Worm (Caenorhabditis elegans): ENCODE measurements around the gene col-148.

col-148 gene

DNA sequence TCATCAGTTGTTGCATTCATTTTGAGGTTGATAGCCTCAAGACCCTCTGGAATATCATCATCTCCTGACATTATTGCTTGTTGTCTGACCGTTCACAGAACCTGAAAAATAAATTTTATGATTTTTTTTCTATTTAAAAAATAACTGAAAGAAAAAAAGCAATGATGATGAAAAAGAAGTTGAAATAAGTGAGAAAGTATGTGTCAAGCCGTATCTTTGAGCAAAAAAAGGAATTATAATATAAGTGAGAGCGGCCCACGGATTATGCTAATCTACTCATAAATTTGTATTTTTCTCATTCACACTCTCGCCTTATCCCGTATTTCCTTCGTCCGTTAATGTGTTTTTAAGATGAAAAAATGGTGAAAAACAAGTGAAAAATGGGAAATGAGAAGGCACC is 28.7 kb downstream of the col-148 start, which contains the start of gene ric-4:
Gene ric-4 (minus strand): TSS at position 101 of the 400 bp plus-strand sequence.
- TF ChIP-seq ceh-36 (tag; optimal IDR thresholded peaks at IDR 0.05) (no peak), aly-1 (tag; optimal IDR thresholded peaks at IDR 0.05) (no peak), tbx-11 (GFP tag; IDR thresholded peaks at IDR 0.05) (no peak), pes-1 (GFP tag; IDR thresholded peaks at IDR 0.05) (no peak), ama-1 (optimal IDR thresholded peaks at IDR 0.05) (no peak), tra-4 (tag; optimal IDR thresholded peaks at IDR 0.05) (no peak), ets-7 (tag; optimal IDR thresholded peaks at IDR 0.05) (no peak), scrt-1 (GFP tag; IDR thresholded peaks at IDR 0.05) (no peak), hnd-1 (tag; optimal IDR thresholded peaks at IDR 0.05) (no peak), hmg-4 (GFP tag; optimal IDR thresholded peaks at IDR 0.05) (no peak), tbx-37 (GFP tag; conservative IDR thresholded peaks at IDR 0.05) (no peak), F13C5.2 (tag; optimal IDR thresholded peaks at IDR 0.05) (no peak)

DNA sequence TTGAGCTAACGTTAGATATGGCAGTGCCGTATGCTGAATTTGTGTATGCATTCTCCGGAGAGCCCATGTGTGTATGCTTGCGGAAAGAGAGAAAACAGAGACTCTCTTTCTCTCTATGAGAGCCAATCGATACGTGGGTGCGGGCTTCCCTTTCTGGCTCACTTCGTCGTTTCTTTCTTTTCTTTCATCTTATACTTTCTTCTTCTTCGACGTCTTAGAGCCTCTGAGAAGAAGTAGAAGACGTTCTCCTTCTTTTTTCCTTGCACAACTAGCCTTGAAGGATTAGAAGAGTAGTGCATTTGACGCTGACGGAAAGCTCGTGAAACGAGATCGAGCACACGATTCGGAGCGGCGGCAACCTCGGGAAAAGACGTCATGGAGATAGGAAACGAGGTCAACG is 32.3 kb downstream of the col-148 start:
- TF ChIP-seq flt-1 (GFP tag; IDR thresholded peaks at IDR 0.05) (no peak), B0310.2 (tag; optimal IDR thresholded peaks at IDR 0.05) (no peak)

DNA sequence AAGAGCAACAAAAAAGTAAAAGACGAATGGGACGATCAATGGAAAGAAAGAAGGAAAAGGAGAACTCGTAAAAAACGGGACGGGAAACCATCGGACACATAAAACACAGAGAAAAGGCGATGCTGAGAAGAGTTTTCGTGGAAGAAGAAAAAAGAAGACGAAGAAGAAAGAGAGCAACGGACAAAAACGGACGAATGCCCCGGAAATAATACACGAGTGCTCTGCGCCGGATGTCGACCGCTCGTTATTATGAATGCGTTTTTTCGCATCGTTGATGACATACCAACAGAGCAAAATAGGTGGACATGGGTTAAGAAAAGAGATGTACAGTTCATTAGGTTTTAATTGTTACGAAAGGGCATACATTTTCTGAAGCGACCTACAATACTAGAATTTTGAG is 34.1 kb downstream of the col-148 start, which contains the start of gene Y22F5A.11:
Gene Y22F5A.11 (minus strand): TSS at position 28 of the 400 bp plus-strand sequence.
- no peak for TF ChIP-seq flt-1 (GFP tag; IDR thresholded peaks at IDR 0.05)
- TF ChIP-seq B0310.2 (tag; optimal IDR thresholded peaks at IDR 0.05), result no peak
- TF ChIP-seq sea-1 (GFP tag; conservative IDR thresholded peaks at IDR 0.05), result no peak
- no peak for TF ChIP-seq aly-1 (tag; optimal IDR thresholded peaks at IDR 0.05)
- no peak for TF ChIP-seq hmg-4 (GFP tag; optimal IDR thresholded peaks at IDR 0.05)
- TF ChIP-seq scrt-1 (GFP tag; IDR thresholded peaks at IDR 0.05), result no peak
- no peak for TF ChIP-seq ceh-36 (tag; optimal IDR thresholded peaks at IDR 0.05)
- no peak for TF ChIP-seq F13C5.2 (tag; optimal IDR thresholded peaks at IDR 0.05)
- TF ChIP-seq tbx-37 (GFP tag; conservative IDR thresholded peaks at IDR 0.05), result no peak

DNA sequence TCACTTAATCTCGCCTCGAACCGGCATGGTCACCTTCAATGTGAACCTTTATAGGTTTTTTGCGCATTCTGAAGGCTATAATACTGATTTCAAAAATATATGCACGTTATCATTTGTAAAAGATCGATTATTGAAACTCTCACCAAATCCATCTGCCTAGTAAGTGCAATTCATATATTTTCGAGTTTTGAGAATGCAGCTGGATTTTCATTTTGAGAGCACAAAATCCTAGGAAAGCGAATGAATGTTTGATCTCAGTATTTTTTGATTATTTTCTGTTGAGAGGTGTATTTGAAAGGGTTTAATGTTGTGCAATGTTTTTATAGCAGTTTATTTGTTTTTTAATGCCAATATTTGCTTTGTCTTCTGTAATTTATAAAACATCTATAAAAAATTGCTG is 34.5 kb downstream of the col-148 start:
- TF ChIP-seq ama-1 (optimal IDR thresholded peaks at IDR 0.05) (no peak), tbx-11 (GFP tag; IDR thresholded peaks at IDR 0.05) (no peak), tra-4 (tag; optimal IDR thresholded peaks at IDR 0.05) (no peak), B0310.2 (tag; optimal IDR thresholded peaks at IDR 0.05) (no peak), sea-1 (GFP tag; conservative IDR thresholded peaks at IDR 0.05) (no peak), flt-1 (GFP tag; IDR thresholded peaks at IDR 0.05) (no peak), F13C5.2 (tag; optimal IDR thresholded peaks at IDR 0.05) (no peak), aly-1 (tag; optimal IDR thresholded peaks at IDR 0.05) (no peak), hnd-1 (tag; optimal IDR thresholded peaks at IDR 0.05) (no peak), scrt-1 (GFP tag; IDR thresholded peaks at IDR 0.05) (no peak), ets-7 (tag; optimal IDR thresholded peaks at IDR 0.05) (no peak), ceh-13 (GFP tag; optimal IDR thresholded peaks at IDR 0.05) (no peak), tbx-37 (GFP tag; conservative IDR thresholded peaks at IDR 0.05) (no peak), ceh-36 (tag; optimal IDR thresholded peaks at IDR 0.05) (no peak)

DNA sequence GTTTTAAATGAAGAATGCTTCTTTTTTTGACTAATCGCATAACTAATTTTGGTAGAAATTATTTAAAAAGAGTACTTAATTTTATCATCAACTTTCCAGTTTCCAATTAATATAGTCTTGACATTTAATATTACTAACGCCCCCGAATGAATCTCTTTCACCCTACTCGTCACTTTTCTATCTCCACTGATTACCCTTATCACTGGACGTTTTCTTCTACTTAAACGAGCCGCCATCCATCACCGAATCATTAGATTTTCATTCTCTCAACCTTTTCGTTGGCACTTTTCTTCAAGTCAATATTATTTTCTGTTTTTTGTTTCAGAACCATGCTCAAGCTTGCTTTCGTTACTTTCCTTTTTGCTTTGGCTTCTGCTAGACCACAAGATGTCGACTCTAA is 36.0 kb downstream of the col-148 start, which contains the start of gene lys-1:
Gene lys-1 (plus strand): TSS at position 326 of the 400 bp plus-strand sequence.
- TF ChIP-seq flt-1 (GFP tag; IDR thresholded peaks at IDR 0.05) (no peak), hnd-1 (tag; optimal IDR thresholded peaks at IDR 0.05) (no peak), ama-1 (optimal IDR thresholded peaks at IDR 0.05) (no peak), pes-1 (GFP tag; IDR thresholded peaks at IDR 0.05) (no peak), F13C5.2 (tag; optimal IDR thresholded peaks at IDR 0.05) (no peak), hmg-4 (GFP tag; optimal IDR thresholded peaks at IDR 0.05) (no peak), sea-1 (GFP tag; conservative IDR thresholded peaks at IDR 0.05) (no peak), ets-7 (tag; optimal IDR thresholded peaks at IDR 0.05) (no peak), tra-4 (tag; optimal IDR thresholded peaks at IDR 0.05) (no peak), B0310.2 (tag; optimal IDR thresholded peaks at IDR 0.05) (no peak), hmbx-1 (tag; optimal IDR thresholded peaks at IDR 0.05) (no peak), ceh-36 (tag; optimal IDR thresholded peaks at IDR 0.05) (no peak), aly-1 (tag; optimal IDR thresholded peaks at IDR 0.05) (no peak), tbx-11 (GFP tag; IDR thresholded peaks at IDR 0.05) (no peak), scrt-1 (GFP tag; IDR thresholded peaks at IDR 0.05) (no peak)

DNA sequence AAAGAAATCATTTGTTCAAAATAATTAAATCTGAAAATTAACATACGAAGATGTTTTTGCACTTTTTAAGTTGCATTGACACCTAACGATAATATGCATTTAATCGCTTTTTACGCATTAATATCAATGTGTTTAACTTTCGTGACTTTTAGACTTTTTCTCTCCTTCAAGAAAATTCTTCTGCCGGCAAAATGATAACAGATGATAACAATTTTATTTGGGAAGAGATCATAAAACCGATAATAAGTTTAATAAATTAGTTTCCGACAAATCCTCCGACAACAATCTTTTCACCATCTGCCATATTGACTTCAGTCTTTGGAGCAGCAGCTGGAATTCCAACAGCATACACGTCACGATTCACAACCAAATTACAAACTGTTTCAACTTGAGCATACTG is 38.6 kb downstream of the col-148 start:
- TF ChIP-seq aly-1 (tag; optimal IDR thresholded peaks at IDR 0.05) (no peak), ets-7 (tag; optimal IDR thresholded peaks at IDR 0.05) (no peak), B0310.2 (tag; optimal IDR thresholded peaks at IDR 0.05) (no peak), tra-4 (tag; optimal IDR thresholded peaks at IDR 0.05) (no peak), scrt-1 (GFP tag; IDR thresholded peaks at IDR 0.05) (no peak), ceh-13 (GFP tag; optimal IDR thresholded peaks at IDR 0.05) (no peak), ama-1 (optimal IDR thresholded peaks at IDR 0.05) (no peak), F13C5.2 (tag; optimal IDR thresholded peaks at IDR 0.05) (no peak), pes-1 (GFP tag; IDR thresholded peaks at IDR 0.05) (no peak)

DNA sequence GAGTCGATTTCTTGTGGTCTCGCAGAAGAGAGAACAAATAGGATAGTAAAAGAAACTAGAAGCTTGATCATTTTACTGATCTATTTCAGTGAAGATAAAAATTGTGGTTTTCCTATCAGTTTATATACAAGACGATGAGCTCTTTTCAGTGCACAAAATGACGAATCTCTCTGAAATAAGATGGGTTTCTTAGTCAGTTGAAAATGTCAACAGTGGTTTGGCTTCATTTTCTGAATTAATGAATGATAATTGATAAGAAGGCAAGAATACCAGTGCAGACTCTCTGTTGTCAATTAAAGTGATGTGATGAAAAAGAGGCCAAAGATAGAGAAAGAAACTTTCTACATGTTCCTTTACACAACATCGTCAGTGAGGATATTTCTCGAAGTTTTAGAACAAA is 39.8 kb downstream of the col-148 start, which contains the start of gene lys-2:
Gene lys-2 (minus strand): TSS at position 101 of the 400 bp plus-strand sequence.
- TF ChIP-seq flt-1 (GFP tag; IDR thresholded peaks at IDR 0.05) (no peak), ets-7 (tag; optimal IDR thresholded peaks at IDR 0.05) (no peak), sea-1 (GFP tag; conservative IDR thresholded peaks at IDR 0.05) (no peak), pes-1 (GFP tag; IDR thresholded peaks at IDR 0.05) (no peak), hmbx-1 (tag; optimal IDR thresholded peaks at IDR 0.05) (no peak), tbx-37 (GFP tag; conservative IDR thresholded peaks at IDR 0.05) (no peak)

DNA sequence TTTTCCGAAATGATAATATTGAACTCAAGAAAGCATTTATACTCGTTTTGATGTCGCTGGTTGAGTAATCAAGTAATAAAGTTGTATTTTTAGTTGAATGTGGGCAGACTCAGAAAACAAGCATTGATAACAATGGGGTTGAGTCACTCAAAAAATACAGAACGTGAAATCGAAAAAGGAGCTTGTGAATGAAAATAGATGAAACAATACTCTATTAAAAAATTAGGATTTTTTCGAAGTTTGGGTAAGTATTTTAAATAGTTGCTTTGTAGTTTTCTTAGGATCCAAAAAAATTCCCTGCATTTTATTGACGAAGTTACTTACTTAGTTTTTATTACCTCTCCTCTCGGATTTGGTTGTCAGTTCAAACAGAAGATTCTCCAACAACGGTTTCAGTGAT is 41.9 kb downstream of the col-148 start, which contains the start of gene lys-3:
Gene lys-3 (minus strand): TSS at position 101 of the 400 bp plus-strand sequence.
- TF ChIP-seq hmbx-1 (tag; optimal IDR thresholded peaks at IDR 0.05), result no peak
- TF ChIP-seq hnd-1 (tag; optimal IDR thresholded peaks at IDR 0.05), result no peak
- no peak for TF ChIP-seq ceh-13 (GFP tag; optimal IDR thresholded peaks at IDR 0.05)
- no peak for TF ChIP-seq sea-1 (GFP tag; conservative IDR thresholded peaks at IDR 0.05)
- TF ChIP-seq ets-7 (tag; optimal IDR thresholded peaks at IDR 0.05), result no peak
- TF ChIP-seq ceh-36 (tag; optimal IDR thresholded peaks at IDR 0.05), result no peak
- no peak for TF ChIP-seq ama-1 (optimal IDR thresholded peaks at IDR 0.05)
- TF ChIP-seq aly-1 (tag; optimal IDR thresholded peaks at IDR 0.05), result no peak
- TF ChIP-seq tbx-11 (GFP tag; IDR thresholded peaks at IDR 0.05), result no peak
- TF ChIP-seq tra-4 (tag; optimal IDR thresholded peaks at IDR 0.05), result no peak
- no peak for TF ChIP-seq pes-1 (GFP tag; IDR thresholded peaks at IDR 0.05)
- TF ChIP-seq scrt-1 (GFP tag; IDR thresholded peaks at IDR 0.05), result no peak
- no peak for TF ChIP-seq B0310.2 (tag; optimal IDR thresholded peaks at IDR 0.05)
- no peak for TF ChIP-seq hmg-4 (GFP tag; optimal IDR thresholded peaks at IDR 0.05)
- TF ChIP-seq F13C5.2 (tag; optimal IDR thresholded peaks at IDR 0.05), result no peak
- no peak for TF ChIP-seq flt-1 (GFP tag; IDR thresholded peaks at IDR 0.05)
- TF ChIP-seq tbx-37 (GFP tag; conservative IDR thresholded peaks at IDR 0.05), result no peak
